Worm (Caenorhabditis elegans): Measurements from ENCODE around the gene C01G5.25.

ce11 chrIV:6554865-6555264 lies 13.4 kb downstream of the C01G5.25 start:
- TF ChIP-seq ztf-23 (GFP tag; IDR thresholded peaks at IDR 0.05) (no peak), flt-1 (GFP tag; IDR thresholded peaks at IDR 0.05) (no peak), med-1 (GFP tag; optimal IDR thresholded peaks at IDR 0.05; ENCODE audit: insufficient read depth) (no peak)
